Fruit fly (Drosophila melanogaster): ENCODE results near the gene shps.
A peak's percentile ranks its signal among the peaks of the same experiment; 100 is the strongest.

DNA sequence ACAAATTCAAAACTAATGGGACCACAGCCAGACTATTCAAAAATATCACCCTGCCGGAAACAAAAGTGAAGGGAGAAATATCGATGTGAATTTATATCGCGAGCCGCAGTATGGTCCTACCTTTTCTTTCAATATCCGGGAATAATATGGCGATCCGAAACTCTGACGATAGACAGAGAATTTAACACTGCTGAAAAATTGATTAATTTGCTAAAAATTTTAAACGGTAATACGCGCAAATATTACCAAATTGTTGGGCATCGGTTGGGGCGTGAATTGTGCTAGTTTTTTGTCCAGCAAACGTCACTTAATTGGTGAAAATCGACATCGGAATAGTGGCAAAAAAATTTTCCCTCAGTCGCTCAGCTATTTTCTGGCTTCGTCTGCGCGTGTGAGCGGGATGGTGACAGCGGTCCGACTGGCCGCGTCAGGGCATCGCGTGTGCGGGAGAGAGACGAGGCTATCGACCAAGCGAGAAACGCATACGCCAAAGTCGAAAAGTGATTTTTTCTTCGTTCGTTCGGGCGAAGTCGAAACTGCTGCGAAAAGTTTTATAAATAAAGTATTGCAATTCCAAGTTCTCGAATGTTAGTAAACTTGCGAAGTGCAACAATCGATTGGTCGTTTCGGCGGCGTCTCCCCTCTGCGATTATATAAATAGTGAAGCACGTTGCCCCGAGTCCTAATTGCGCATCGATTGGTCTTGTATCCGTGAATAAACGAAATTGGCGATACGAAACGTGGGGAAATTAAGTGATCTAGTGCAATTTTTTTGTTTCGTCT lies 48.8 kb upstream of the shps start, which contains the start of gene mask:
- TF ChIP-seq CG12768 (GFP tag; optimal IDR thresholded peaks at IDR 0.05) (peak; percentile 67), Hr96 (GFP tag; optimal IDR thresholded peaks at IDR 0.05) (peak; percentile 90), kay (GFP tag; ENCODE audit: borderline replicate concordance) (no peak), CG33017 (tag; optimal IDR thresholded peaks at IDR 0.05) (peak; percentile 50), Crg-1 (GFP tag; optimal IDR thresholded peaks at IDR 0.05) (peak; percentile 90), CG11617 (GFP tag; optimal IDR thresholded peaks at IDR 0.05) (peak; percentile 90), CG1620 (GFP tag; optimal IDR thresholded peaks at IDR 0.05) (peak; percentile 93), CG14711 (tag; optimal IDR thresholded peaks at IDR 0.05) (peak; percentile 39), cnc (optimal IDR thresholded peaks at IDR 0.05) (no peak), pad (GFP tag; optimal IDR thresholded peaks at IDR 0.05) (peak; percentile 43), bab1 (GFP tag; optimal IDR thresholded peaks at IDR 0.05) (peak; percentile 73), Mnt (GFP tag; optimal IDR thresholded peaks at IDR 0.05) (peak; percentile 70), CG5204 (GFP tag; optimal IDR thresholded peaks at IDR 0.05) (no peak)

Data from whole organism, adult.